Worm (Caenorhabditis elegans) whole organism, L3 larva: ENCODE data around the gene nhr-109.

ENCODE experiments used
- R02D3.7 ChIP-seq: fragments of 150-350 bp; optimal IDR thresholded peaks from 2 replicates; lab custom pipeline; 2014; ENCODE audit warnings: missing biosample characterization, missing genetic modification characterization
- ceh-28 ChIP-seq: fragments of 150-350 bp; optimal IDR thresholded peaks from 2 replicates; lab custom pipeline; 2014; ENCODE audit warnings: missing biosample characterization, missing genetic modification reagents, missing genetic modification characterization
- ceh-82 ChIP-seq: fragments of 150-350 bp; optimal IDR thresholded peaks from 2 replicates; lab custom pipeline; 2014; ENCODE audit warnings: missing biosample characterization, missing genetic modification characterization
- ceh-9 ChIP-seq: sonication (generic microtip); optimal IDR thresholded peaks from 2 replicates; lab custom pipeline; 2018; ENCODE audit warnings: missing biosample characterization, missing genetic modification characterization
- daf-12 ChIP-seq: fragments of 150-350 bp; optimal IDR thresholded peaks from 2 replicates; lab custom pipeline; 2014; ENCODE audit warnings: missing biosample characterization, missing genetic modification reagents, missing genetic modification characterization
- elt-3 ChIP-seq, 3 experiments: fragments of 150-350 bp in 1 of 3; sonication (generic microtip) in 2 of 3; optimal IDR thresholded peaks; 2 replicates in 2 of 3; 4 replicates in 1 of 3; lab custom pipeline; 2014 to 2017; ENCODE audit warnings: missing biosample characterization in 3 of 3, missing genetic modification characterization in 3 of 3
- fkh-2 ChIP-seq: fragments of 150-350 bp; optimal IDR thresholded peaks from 2 replicates; lab custom pipeline; 2014; ENCODE audit warnings: missing biosample characterization, missing genetic modification reagents, missing genetic modification characterization
- fos-1 ChIP-seq: fragments of 150-350 bp; optimal IDR thresholded peaks from 2 replicates; lab custom pipeline; 2014; ENCODE audit warnings: missing biosample characterization, missing genetic modification characterization
- lin-39 ChIP-seq: fragments of 150-350 bp; optimal IDR thresholded peaks from 2 replicates; lab custom pipeline; 2018; ENCODE audit warnings: missing biosample characterization, missing genetic modification reagents, missing genetic modification characterization
- mdl-1 ChIP-seq: fragments of 150-350 bp; optimal IDR thresholded peaks from 2 replicates; lab custom pipeline; 2014; ENCODE audit warnings: missing biosample characterization, missing genetic modification characterization
- nhr-11 ChIP-seq: fragments of 150-350 bp; optimal IDR thresholded peaks from 2 replicates; lab custom pipeline; 2014; ENCODE audit warnings: missing biosample characterization, missing genetic modification characterization
- nhr-12 ChIP-seq: fragments of 150-350 bp; optimal IDR thresholded peaks from 2 replicates; lab custom pipeline; 2014; ENCODE audit warnings: missing biosample characterization, missing genetic modification characterization
- nhr-23 ChIP-seq: fragments of 150-350 bp; optimal IDR thresholded peaks from 2 replicates; lab custom pipeline; 2014; ENCODE audit warnings: missing biosample characterization, missing genetic modification reagents, missing genetic modification characterization
- nhr-43 ChIP-seq: sonication (generic microtip); optimal IDR thresholded peaks from 2 replicates; lab custom pipeline; 2016; ENCODE audit warnings: mild to moderate bottlenecking, missing genetic modification characterization, missing compliant biosample characterization; ENCODE audit not compliant: poor library complexity, severe bottlenecking
- nhr-76 ChIP-seq: fragments of 150-350 bp; sonication (generic microtip); optimal IDR thresholded peaks from 5 replicates; lab custom pipeline; 2014; ENCODE audit warnings: missing biosample characterization, missing genetic modification characterization
- sea-2 ChIP-seq: fragments of 150-350 bp; sonication (generic microtip); optimal IDR thresholded peaks from 4 replicates; lab custom pipeline; 2014; ENCODE audit warnings: missing biosample characterization, missing genetic modification reagents, missing genetic modification characterization
- skn-1 ChIP-seq: fragments of 150-350 bp; optimal IDR thresholded peaks from 2 replicates; lab custom pipeline; 2014; ENCODE audit warnings: missing biosample characterization, missing genetic modification characterization
- unc-39 ChIP-seq: sonication (generic microtip); optimal IDR thresholded peaks from 4 replicates; lab custom pipeline; 2017; ENCODE audit warnings: missing biosample characterization, missing genetic modification characterization

The nhr-109 gene

ce11 chrII:4482021-4482420 is 48.9 kb downstream of the nhr-109 start, which contains the start of gene T05C1.2:
TSS of gene T05C1.2 (minus strand) at chrII:4482121.
- TF ChIP-seq nhr-11 (tag; lab: Kevin White, UChicago), result no peak
- no peak for TF ChIP-seq fkh-2
- no peak for TF ChIP-seq lin-39
- TF ChIP-seq ceh-82, result no peak
- TF ChIP-seq ceh-28, result no peak
- no peak for TF ChIP-seq mdl-1
- no peak for TF ChIP-seq elt-3 (tag; optimal IDR thresholded peaks at IDR 0.05; lab: Kevin White, UChicago)
- no peak for TF ChIP-seq nhr-76 (tag; lab: Kevin White, UChicago)
- no peak for TF ChIP-seq daf-12
- TF ChIP-seq nhr-12 (tag; lab: Kevin White, UChicago), result no peak
- TF ChIP-seq skn-1 (tag; lab: Kevin White, UChicago), result no peak
- no peak for TF ChIP-seq R02D3.7 (tag; lab: Kevin White, UChicago)
- TF ChIP-seq ceh-9, result no peak
- no peak for TF ChIP-seq fos-1
- TF ChIP-seq nhr-43, result no peak
- TF ChIP-seq nhr-23 (tag; lab: Kevin White, UChicago), result no peak
- TF ChIP-seq unc-39 (tag; lab: Kevin White, UChicago), result no peak
- TF ChIP-seq sea-2 (GFP tag; lab: Kevin White, UChicago), result no peak
